Worm (Caenorhabditis elegans): ENCODE results near the gene tag-342.

- no peak for TF ChIP-seq dao-5 (tag; optimal IDR thresholded peaks at IDR 0.05)
- TF ChIP-seq him-1 (tag; optimal IDR thresholded peaks at IDR 0.05), result no peak
- no peak for TF ChIP-seq W03F9.2 (tag; optimal IDR thresholded peaks at IDR 0.05)
Measured at ce11 chrIII:9516148-9516547, 48.2 kb downstream of the tag-342 start, which contains the start of gene F55H2.7.
